Fruit fly (Drosophila melanogaster) S2 (cell line): ENCODE measurements around the gene msopa.

Experiments
- CG8478 ChIP-seq: fragments of >200 bp; optimal IDR thresholded peaks from 2 replicates; lab custom pipeline; 2018
- CTCF ChIP-seq, 2 experiments: fragments of >200 bp; optimal IDR thresholded peaks; 2 replicates each; lab custom pipeline; 2018

DNA sequence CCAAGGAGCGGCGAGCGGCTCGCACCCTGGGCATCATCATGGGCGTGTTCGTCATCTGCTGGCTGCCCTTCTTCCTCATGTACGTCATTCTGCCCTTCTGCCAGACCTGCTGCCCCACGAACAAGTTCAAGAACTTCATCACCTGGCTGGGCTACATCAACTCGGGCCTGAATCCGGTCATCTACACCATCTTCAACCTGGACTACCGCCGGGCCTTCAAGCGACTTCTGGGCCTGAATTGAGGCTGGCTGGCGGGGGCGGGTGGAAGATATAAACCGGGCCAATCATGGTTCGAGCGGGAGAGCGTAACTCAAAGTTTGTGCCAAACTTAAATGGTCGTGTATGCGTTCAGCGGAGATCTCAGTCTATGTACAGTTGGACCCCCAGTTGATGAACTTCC, 18.7 kb upstream of the msopa start:
- no peak for TF ChIP-seq CG8478
- no peak for TF ChIP-seq CTCF (optimal IDR thresholded peaks at IDR 0.05; lab: Kevin White, UChicago)
